Worm (Caenorhabditis elegans) whole organism, L3 larva: ENCODE measurements around the gene str-263.
"Not testable (repeated sequence)": the region's sequence is repeated elsewhere in the genome, so short reads cannot be mapped to it uniquely, and the experiment has no call there.

ENCODE experiments used
- R02D3.7 ChIP-seq: fragments of 150-350 bp; optimal IDR thresholded peaks from 2 replicates; lab custom pipeline; 2014; ENCODE audit warnings: missing biosample characterization, missing genetic modification characterization
- aly-2 ChIP-seq: fragments of 150-350 bp; optimal IDR thresholded peaks from 2 replicates; lab custom pipeline; 2014; ENCODE audit warnings: missing biosample characterization, missing genetic modification characterization
- ama-1 ChIP-seq: fragments of 150-350 bp; optimal IDR thresholded peaks from 2 replicates; lab custom pipeline; 2018
- ceh-9 ChIP-seq: sonication (generic microtip); optimal IDR thresholded peaks from 2 replicates; lab custom pipeline; 2018; ENCODE audit warnings: missing biosample characterization, missing genetic modification characterization
- daf-12 ChIP-seq: fragments of 150-350 bp; optimal IDR thresholded peaks from 2 replicates; lab custom pipeline; 2014; ENCODE audit warnings: missing biosample characterization, missing genetic modification reagents, missing genetic modification characterization
- egl-27 ChIP-seq: sonication (generic microtip); optimal IDR thresholded peaks from 4 replicates; lab custom pipeline; 2017; ENCODE audit warnings: missing biosample characterization, missing genetic modification reagents, missing genetic modification characterization
- egl-5 ChIP-seq: fragments of 150-350 bp; optimal IDR thresholded peaks from 2 replicates; lab custom pipeline; 2017; ENCODE audit warnings: missing biosample characterization, missing genetic modification reagents, missing genetic modification characterization, inconsistent platforms
- elt-1 ChIP-seq: fragments of 150-350 bp; optimal IDR thresholded peaks from 2 replicates; lab custom pipeline; 2014; ENCODE audit warnings: missing biosample characterization, missing genetic modification characterization
- elt-2 ChIP-seq: sonication (generic microtip); optimal IDR thresholded peaks from 2 replicates; lab custom pipeline; 2016; ENCODE audit warnings: missing genetic modification reagents, mild to moderate bottlenecking, missing genetic modification characterization, missing compliant biosample characterization
- elt-3 ChIP-seq, 3 experiments: fragments of 150-350 bp in 1 of 3; sonication (generic microtip) in 2 of 3; optimal IDR thresholded peaks; 2 replicates in 2 of 3; 4 replicates in 1 of 3; lab custom pipeline; 2014 to 2017; ENCODE audit warnings: missing biosample characterization in 3 of 3, missing genetic modification characterization in 3 of 3
- eor-1 ChIP-seq, 2 experiments: fragments of 150-350 bp; optimal IDR thresholded peaks; 2 replicates each; lab custom pipeline; 2014 to 2018; ENCODE audit warnings: missing biosample characterization in 2 of 2, missing genetic modification characterization in 2 of 2
- lin-15B ChIP-seq: fragments of 150-350 bp; optimal IDR thresholded peaks from 2 replicates; lab custom pipeline; 2014; ENCODE audit warnings: missing biosample characterization, missing genetic modification characterization
- lsy-12 ChIP-seq: sonication (generic microtip); optimal IDR thresholded peaks from 2 replicates; lab custom pipeline; 2016; ENCODE audit warnings: mild to moderate bottlenecking, missing genetic modification characterization, missing compliant biosample characterization
- mdl-1 ChIP-seq: fragments of 150-350 bp; optimal IDR thresholded peaks from 2 replicates; lab custom pipeline; 2014; ENCODE audit warnings: missing biosample characterization, missing genetic modification characterization
- nhr-11 ChIP-seq: fragments of 150-350 bp; optimal IDR thresholded peaks from 2 replicates; lab custom pipeline; 2014; ENCODE audit warnings: missing biosample characterization, missing genetic modification characterization
- nhr-12 ChIP-seq: fragments of 150-350 bp; optimal IDR thresholded peaks from 2 replicates; lab custom pipeline; 2014; ENCODE audit warnings: missing biosample characterization, missing genetic modification characterization
- nhr-23 ChIP-seq: fragments of 150-350 bp; optimal IDR thresholded peaks from 2 replicates; lab custom pipeline; 2014; ENCODE audit warnings: missing biosample characterization, missing genetic modification reagents, missing genetic modification characterization
- nhr-237 ChIP-seq: fragments of 150-350 bp; optimal IDR thresholded peaks from 2 replicates; lab custom pipeline; 2014; ENCODE audit warnings: missing biosample characterization, missing genetic modification characterization
- nhr-25 ChIP-seq: sonication (generic microtip); optimal IDR thresholded peaks from 2 replicates; lab custom pipeline; 2017; ENCODE audit warnings: missing biosample characterization, missing genetic modification characterization
- nhr-28 ChIP-seq: fragments of 150-350 bp; optimal IDR thresholded peaks from 2 replicates; lab custom pipeline; 2014; ENCODE audit warnings: missing biosample characterization, missing genetic modification characterization
- pha-4 ChIP-seq: fragments of 150-350 bp; optimal IDR thresholded peaks from 2 replicates; lab custom pipeline; 2014; ENCODE audit warnings: missing biosample characterization, missing genetic modification reagents, missing genetic modification characterization
- pqm-1 ChIP-seq: fragments of 150-350 bp; optimal IDR thresholded peaks from 2 replicates; lab custom pipeline; 2017; ENCODE audit warnings: missing biosample characterization, missing genetic modification characterization, inconsistent platforms
- skn-1 ChIP-seq: fragments of 150-350 bp; optimal IDR thresholded peaks from 2 replicates; lab custom pipeline; 2014; ENCODE audit warnings: missing biosample characterization, missing genetic modification characterization
- snpc-4 ChIP-seq: fragments of 150-350 bp; optimal IDR thresholded peaks from 2 replicates; lab custom pipeline; 2014; ENCODE audit warnings: missing biosample characterization, missing genetic modification characterization
- unc-39 ChIP-seq: sonication (generic microtip); optimal IDR thresholded peaks from 4 replicates; lab custom pipeline; 2017; ENCODE audit warnings: missing biosample characterization, missing genetic modification characterization
- unc-62 ChIP-seq: fragments of 150-350 bp; sonication (generic microtip); optimal IDR thresholded peaks from 4 replicates; lab custom pipeline; 2014; ENCODE audit warnings: missing biosample characterization, missing genetic modification reagents, missing genetic modification characterization
- zag-1 ChIP-seq: fragments of 150-350 bp; optimal IDR thresholded peaks from 2 replicates; lab custom pipeline; 2014; ENCODE audit warnings: missing biosample characterization, missing genetic modification characterization
- ztf-11 ChIP-seq: fragments of 150-350 bp; optimal IDR thresholded peaks from 2 replicates; lab custom pipeline; 2014; ENCODE audit warnings: missing biosample characterization, missing genetic modification characterization
- ztf-4 ChIP-seq: fragments of 150-350 bp; optimal IDR thresholded peaks from 2 replicates; lab custom pipeline; 2014; ENCODE audit warnings: missing biosample characterization, missing genetic modification characterization

str-263 gene

ce11 chrV:15625561-15625960 lies 12.6 kb downstream of the str-263 start, which contains the start of gene C55A1.11:
C55A1.11 (plus strand) TSS chrV:15625861.
- no peak for TF ChIP-seq lsy-12 (tag; lab: Kevin White, UChicago)
- TF ChIP-seq, all 47 proteins: peak for 0

ce11 chrV:15629543-15629942 lies 16.6 kb downstream of the str-263 start, which contains the start of gene str-248:
str-248 (minus strand) TSS chrV:15629643.
- TF ChIP-seq unc-62 (GFP tag; lab: Kevin White, UChicago) (no peak), elt-3 (tag; optimal IDR thresholded peaks at IDR 0.05; lab: Kevin White, UChicago) (no peak), ceh-9 (tag; lab: Kevin White, UChicago) (no peak), pqm-1 (tag; lab: Kevin White, UChicago) (no peak), R02D3.7 (tag; lab: Kevin White, UChicago) (no peak), nhr-23 (no peak), snpc-4 (tag; lab: Kevin White, UChicago) (no peak), elt-2 (no peak), aly-2 (tag; lab: Kevin White, UChicago) (no peak), lin-15B (no peak), nhr-28 (tag; lab: Kevin White, UChicago) (no peak), nhr-12 (tag; lab: Kevin White, UChicago) (no peak)

DNA sequence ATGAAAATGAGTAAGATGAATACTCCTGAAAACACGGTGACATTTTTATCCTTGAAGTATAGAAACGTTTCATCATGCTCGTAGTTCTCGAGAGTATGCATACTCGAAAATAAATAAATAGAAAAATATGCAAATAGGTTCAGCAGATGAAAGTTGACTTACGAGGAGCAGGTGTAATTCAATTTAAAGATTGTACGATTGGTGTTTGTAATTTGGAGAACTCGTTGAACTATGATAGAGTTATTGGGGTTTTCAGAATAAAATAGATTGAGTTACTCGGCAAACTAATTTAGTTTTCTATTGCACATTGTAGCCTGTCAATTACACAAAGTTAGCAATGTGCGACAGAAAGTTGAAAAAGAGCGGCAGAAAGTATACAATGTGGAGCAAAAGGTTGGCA lies 25.9 kb downstream of the str-263 start, which contains the start of gene srz-44:
TSS of gene srz-44 (minus strand) at position 101 of the 400 bp plus-strand sequence.
- no peak for TF ChIP-seq skn-1

DNA sequence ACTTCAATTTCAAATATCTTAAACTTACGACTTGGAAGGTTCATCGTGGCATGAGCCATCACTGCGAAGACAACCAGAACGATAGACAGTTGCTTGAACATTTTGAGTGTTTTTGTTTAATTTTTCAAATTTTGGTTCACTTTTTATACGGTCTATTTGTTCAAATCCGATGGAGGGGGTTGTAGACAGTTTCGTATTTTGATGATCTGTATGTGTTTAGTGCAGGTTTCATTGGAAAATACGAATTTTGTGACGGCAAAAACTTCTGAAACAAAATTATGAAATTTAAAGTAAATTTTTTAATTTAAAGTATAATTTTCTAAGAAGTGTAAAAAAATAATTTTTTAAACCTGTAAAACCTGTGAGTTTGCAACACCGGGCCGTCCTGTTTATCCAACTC lies 30.2 kb downstream of the str-263 start, which contains the start of gene C55A1.4:
TSS of gene C55A1.4 (minus strand) at position 101 of the 400 bp plus-strand sequence.
- not testable (repeated sequence) for TF ChIP-seq ztf-4 (tag; lab: Kevin White, UChicago); pqm-1 (tag; lab: Kevin White, UChicago); daf-12

ce11 chrV:15644575-15644974 lies 31.6 kb downstream of the str-263 start, which contains the start of gene str-23:
str-23 (plus strand) TSS chrV:15644875.
- TF ChIP-seq zag-1 (tag; lab: Kevin White, UChicago) (no peak), unc-39 (tag; lab: Kevin White, UChicago) (no peak), egl-27 (tag; lab: Kevin White, UChicago) (no peak), mdl-1 (no peak), aly-2 (tag; lab: Kevin White, UChicago) (no peak), egl-5 (tag; lab: Kevin White, UChicago) (no peak), eor-1 (tag; optimal IDR thresholded peaks at IDR 0.05; lab: Kevin White, UChicago) (no peak), elt-3 (tag; optimal IDR thresholded peaks at IDR 0.05; lab: Kevin White, UChicago) (no peak), elt-2 (no peak), ztf-11 (tag; lab: Kevin White, UChicago) (no peak), nhr-237 (tag; lab: Kevin White, UChicago) (no peak), nhr-28 (tag; lab: Kevin White, UChicago) (no peak)
- TF ChIP-seq, all 47 proteins: peak for 0

DNA sequence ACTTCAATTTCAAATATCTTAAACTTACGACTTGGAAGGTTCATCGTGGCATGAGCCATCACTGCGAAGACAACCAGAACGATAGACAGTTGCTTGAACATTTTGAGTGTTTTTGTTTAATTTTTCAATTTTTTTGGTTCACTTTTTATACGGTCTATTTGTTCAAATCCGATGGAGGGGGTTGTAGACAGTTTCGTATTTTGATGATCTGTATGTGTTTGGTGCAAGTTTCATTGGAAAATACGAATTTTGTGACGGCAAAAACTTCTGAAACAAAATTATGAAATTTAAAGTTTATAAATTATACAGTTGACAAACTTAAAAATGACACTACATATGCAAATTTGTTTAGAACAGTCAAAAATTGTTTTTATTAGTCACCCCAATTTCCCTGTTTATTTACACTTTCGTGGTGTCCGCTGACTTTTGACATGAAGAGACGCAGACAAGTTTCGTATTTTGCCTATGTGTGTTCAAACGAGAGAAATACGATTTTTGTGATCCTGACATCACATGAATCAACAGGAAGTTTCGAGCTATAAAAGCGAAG lies 34.6 kb downstream of the str-263 start, which contains the start of the genes C55A1.7 and C55A1.6:
TSS of gene C55A1.7 (minus strand) at position 101 of the 550 bp plus-strand sequence.
TSS of gene C55A1.6 (plus strand) at position 500 of the 550 bp plus-strand sequence.
- peak; percentile 58 for TF ChIP-seq pha-4 (tag; lab: Kevin White, UChicago)

DNA sequence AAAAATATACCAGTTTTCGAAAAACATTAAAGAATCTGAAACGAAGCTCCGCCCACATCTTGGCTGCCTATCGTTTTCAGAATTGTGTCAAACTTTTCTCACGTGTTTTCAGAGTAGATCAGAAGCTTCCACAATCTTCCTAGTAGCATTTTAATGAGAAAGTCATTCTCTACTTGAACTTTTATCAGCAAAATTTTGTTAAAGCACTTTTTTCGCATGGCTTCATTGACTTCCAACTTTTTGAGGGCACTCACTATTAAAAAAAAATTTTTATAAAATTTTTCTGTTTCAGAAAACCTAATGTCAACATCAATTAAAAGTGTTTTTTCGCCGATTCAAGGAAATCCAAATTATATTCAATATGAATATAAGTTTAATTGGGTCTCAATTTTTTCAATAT lies 37.2 kb downstream of the str-263 start, which contains the start of gene sru-42:
TSS of gene sru-42 (plus strand) at position 301 of the 400 bp plus-strand sequence.
- TF ChIP-seq nhr-11 (tag; lab: Kevin White, UChicago) = no peak
- TF ChIP-seq ama-1 (lab: Kevin White, UChicago) = no peak
- TF ChIP-seq unc-62 (GFP tag; lab: Kevin White, UChicago) = no peak
- TF ChIP-seq pqm-1 (tag; lab: Kevin White, UChicago) = no peak
- no peak for TF ChIP-seq zag-1 (tag; lab: Kevin White, UChicago)
- TF ChIP-seq elt-1 (tag; lab: Kevin White, UChicago) = no peak
- TF ChIP-seq unc-39 (tag; lab: Kevin White, UChicago) = no peak
- TF ChIP-seq ztf-4 (tag; lab: Kevin White, UChicago) = no peak
- no peak for TF ChIP-seq nhr-25 (tag; lab: Kevin White, UChicago)
- TF ChIP-seq mdl-1 = no peak
- no peak for TF ChIP-seq egl-5 (tag; lab: Kevin White, UChicago)
- TF ChIP-seq skn-1 = no peak
- TF ChIP-seq nhr-28 (tag; lab: Kevin White, UChicago) = no peak
- no peak for TF ChIP-seq lsy-12 (tag; lab: Kevin White, UChicago)
- no peak for TF ChIP-seq eor-1 (tag; optimal IDR thresholded peaks at IDR 0.05; lab: Kevin White, UChicago)
- TF ChIP-seq, all 47 proteins: peak for 0
